Worm (Caenorhabditis elegans): Measurements from ENCODE around the gene F43E12.1.
A peak's percentile ranks its signal among the peaks of the same experiment; 100 is the strongest.

The F43E12.1 gene

DNA sequence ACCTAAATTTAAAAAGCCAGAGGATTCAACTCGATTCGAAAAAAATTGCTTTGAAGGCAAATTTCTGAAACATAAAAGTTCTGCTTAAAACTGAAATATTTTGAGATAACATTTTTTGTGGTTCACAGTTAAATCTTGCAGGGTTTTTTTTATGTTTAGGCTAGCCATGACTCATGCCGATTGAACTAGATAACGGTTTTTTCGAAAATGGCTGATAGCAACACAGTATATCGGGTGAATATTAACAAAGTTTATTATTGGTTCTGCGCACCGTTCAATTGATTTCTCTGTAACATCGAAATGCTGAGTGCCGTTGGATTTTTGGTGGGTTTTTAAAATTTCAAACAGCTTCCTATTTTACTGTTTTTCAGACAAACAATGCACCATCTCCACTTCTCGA, at the start of gene F43E12.1:
Gene F43E12.1, plus strand, starts transcription at position 301 of the 400 bp plus-strand sequence.
- TF ChIP-seq hlh-8 (tag; optimal IDR thresholded peaks at IDR 0.05) = no peak
- TF ChIP-seq ceh-2 (tag; optimal IDR thresholded peaks at IDR 0.05) = no peak
- no peak for TF ChIP-seq che-1 (tag; optimal IDR thresholded peaks at IDR 0.05)
- TF ChIP-seq hlh-15 (tag; optimal IDR thresholded peaks at IDR 0.05) = no peak
- no peak for TF ChIP-seq hlh-30 (tag; optimal IDR thresholded peaks at IDR 0.05; ENCODE audit: insufficient read depth)
- TF ChIP-seq nhr-232 (tag; optimal IDR thresholded peaks at IDR 0.05) = no peak
- TF ChIP-seq C38D4.7 (GFP tag; optimal IDR thresholded peaks at IDR 0.05) = no peak
- TF ChIP-seq fkh-6 (tag; optimal IDR thresholded peaks at IDR 0.05) = no peak
- no peak for TF ChIP-seq gmeb-2 (tag; optimal IDR thresholded peaks at IDR 0.05)
- no peak for TF ChIP-seq lim-6 (tag; optimal IDR thresholded peaks at IDR 0.05)
- TF ChIP-seq pha-4 (tag; optimal IDR thresholded peaks at IDR 0.05) = no peak
- no peak for TF ChIP-seq ttx-3 (tag; optimal IDR thresholded peaks at IDR 0.05)

DNA sequence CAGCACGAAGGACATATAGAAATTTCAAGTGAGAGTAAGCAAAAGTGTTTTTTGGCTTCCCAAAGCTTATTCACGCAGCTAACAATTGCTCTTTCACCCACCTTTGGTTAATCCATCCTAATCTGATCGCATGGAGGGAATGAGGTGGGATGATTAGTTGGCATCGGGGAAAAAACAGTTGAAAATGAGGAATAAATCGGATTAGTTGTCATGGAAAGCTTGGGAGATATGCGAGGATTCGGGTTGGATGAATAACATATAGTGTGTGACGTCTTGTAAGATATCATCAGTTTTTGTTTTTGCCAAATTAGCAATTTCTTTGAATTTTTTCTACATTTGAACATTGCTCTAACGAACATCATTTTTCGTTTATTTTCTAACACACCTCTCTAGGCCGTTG, 48.8 kb upstream of the F43E12.1 start:
- TF ChIP-seq odd-2 (tag; optimal IDR thresholded peaks at IDR 0.05) = no peak

DNA sequence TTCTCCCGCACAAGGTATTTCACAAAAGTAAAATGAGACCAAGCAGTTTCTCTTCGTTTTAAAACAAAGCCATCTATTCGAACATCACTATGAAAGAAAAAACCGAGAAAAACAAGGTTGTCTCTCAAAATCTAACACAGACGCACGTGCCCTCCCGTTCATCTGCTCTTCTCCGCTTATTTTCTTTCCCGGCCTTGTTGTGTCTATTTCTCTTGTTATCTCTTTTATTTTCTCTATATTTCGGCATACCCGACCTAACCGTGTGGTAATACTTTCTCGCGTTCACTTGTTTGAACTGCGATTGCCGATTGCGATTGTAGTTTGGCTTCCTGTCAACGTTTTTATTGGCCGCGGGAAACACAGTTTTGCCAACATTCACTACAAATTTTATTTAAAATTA, 48.0 kb upstream of the F43E12.1 start:
- TF ChIP-seq Y22D7AL.16 (tag; optimal IDR thresholded peaks at IDR 0.05) (no peak), zip-5 (tag; optimal IDR thresholded peaks at IDR 0.05) (no peak), hlh-15 (tag; optimal IDR thresholded peaks at IDR 0.05) (no peak), syd-9 (tag; optimal IDR thresholded peaks at IDR 0.05) (no peak), fkh-6 (tag; optimal IDR thresholded peaks at IDR 0.05) (no peak), C08G9.2 (tag; optimal IDR thresholded peaks at IDR 0.05) (no peak), ceh-34 (tag; optimal IDR thresholded peaks at IDR 0.05) (no peak), pros-1 (tag; optimal IDR thresholded peaks at IDR 0.05) (no peak), che-1 (tag; optimal IDR thresholded peaks at IDR 0.05) (no peak), hlh-13 (GFP tag; optimal IDR thresholded peaks at IDR 0.05) (no peak), nhr-11 (tag; optimal IDR thresholded peaks at IDR 0.05) (no peak)

DNA sequence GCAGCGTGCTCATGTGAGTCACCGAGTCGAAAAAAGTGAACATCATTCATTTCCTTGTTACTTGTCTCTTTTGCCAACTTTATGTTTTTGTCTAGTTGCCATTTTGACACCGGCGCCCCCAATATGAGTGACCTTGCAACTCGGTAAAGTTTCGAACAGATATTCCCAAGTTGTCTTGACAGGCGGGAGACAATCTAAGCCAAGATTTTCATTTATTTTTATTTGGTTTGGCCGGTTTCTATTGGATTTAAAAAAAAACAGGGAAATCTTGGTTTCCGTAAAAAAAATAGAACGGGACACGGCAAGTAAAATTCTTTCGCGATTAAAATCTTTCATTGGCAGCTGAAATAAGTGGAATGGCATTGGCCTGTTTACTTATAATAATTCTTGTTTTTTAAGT, 46.2 kb upstream of the F43E12.1 start:
- TF ChIP-seq ceh-30 (tag; optimal IDR thresholded peaks at IDR 0.05) (no peak), lim-6 (tag; optimal IDR thresholded peaks at IDR 0.05) (no peak), pros-1 (tag; optimal IDR thresholded peaks at IDR 0.05) (no peak), gmeb-2 (tag; optimal IDR thresholded peaks at IDR 0.05) (no peak), ceh-14 (tag; optimal IDR thresholded peaks at IDR 0.05) (no peak), unc-3 (GFP tag; conservative IDR thresholded peaks at IDR 0.05) (no peak), unc-3 (tag; optimal IDR thresholded peaks at IDR 0.05) (no peak), pax-1 (tag; optimal IDR thresholded peaks at IDR 0.05) (no peak)

DNA sequence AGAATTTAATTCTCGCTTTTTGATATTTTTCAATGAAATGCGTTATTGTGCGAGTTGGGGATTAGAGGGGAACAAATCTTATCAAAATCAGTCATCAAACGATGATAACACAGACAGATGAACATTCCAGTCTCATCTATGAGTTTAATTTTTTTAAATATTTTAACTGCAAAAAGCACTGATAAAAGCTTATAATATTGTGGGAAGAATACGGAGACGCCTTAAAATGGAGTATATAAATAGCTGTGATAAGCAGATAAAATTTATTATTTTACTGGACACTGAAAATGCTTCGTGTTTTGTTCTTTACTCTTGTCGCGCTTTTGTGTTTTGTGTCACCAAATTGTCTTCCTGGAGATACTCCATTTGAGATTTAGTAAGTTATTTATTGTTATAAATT, 37.8 kb upstream of the F43E12.1 start, which contains the start of gene clec-86:
Gene clec-86, plus strand, starts transcription at position 262 of the 400 bp plus-strand sequence.
- no peak for TF ChIP-seq sdc-2 (tag; optimal IDR thresholded peaks at IDR 0.05)
- no peak for TF ChIP-seq ahr-1 (tag; optimal IDR thresholded peaks at IDR 0.05)
- peak; percentile 53 for TF ChIP-seq elt-2 (tag; optimal IDR thresholded peaks at IDR 0.05)
- TF ChIP-seq ceh-31 (tag; optimal IDR thresholded peaks at IDR 0.05) = no peak
- TF ChIP-seq dve-1 (tag; optimal IDR thresholded peaks at IDR 0.05) = peak; percentile 3
- TF ChIP-seq gmeb-2 (tag; optimal IDR thresholded peaks at IDR 0.05) = no peak
- no peak for TF ChIP-seq madf-2 (tag; optimal IDR thresholded peaks at IDR 0.05)
- TF ChIP-seq unc-42 (tag; optimal IDR thresholded peaks at IDR 0.05) = no peak
- no peak for TF ChIP-seq sox-4 (tag; optimal IDR thresholded peaks at IDR 0.05)
- no peak for TF ChIP-seq C08G9.2 (tag; optimal IDR thresholded peaks at IDR 0.05)
- TF ChIP-seq hlh-13 (GFP tag; optimal IDR thresholded peaks at IDR 0.05) = no peak
- TF ChIP-seq ceh-22 (tag; optimal IDR thresholded peaks at IDR 0.05) = no peak
- no peak for TF ChIP-seq dmd-4 (tag; optimal IDR thresholded peaks at IDR 0.05; ENCODE audit: borderline replicate concordance)
- TF ChIP-seq pqm-1 (tag; optimal IDR thresholded peaks at IDR 0.05) = peak; percentile 23
- no peak for TF ChIP-seq ets-4 (tag; optimal IDR thresholded peaks at IDR 0.05)
